Fruit fly (Drosophila melanogaster): ENCODE measurements around the gene eIF5B.

Gene eIF5B

DNA sequence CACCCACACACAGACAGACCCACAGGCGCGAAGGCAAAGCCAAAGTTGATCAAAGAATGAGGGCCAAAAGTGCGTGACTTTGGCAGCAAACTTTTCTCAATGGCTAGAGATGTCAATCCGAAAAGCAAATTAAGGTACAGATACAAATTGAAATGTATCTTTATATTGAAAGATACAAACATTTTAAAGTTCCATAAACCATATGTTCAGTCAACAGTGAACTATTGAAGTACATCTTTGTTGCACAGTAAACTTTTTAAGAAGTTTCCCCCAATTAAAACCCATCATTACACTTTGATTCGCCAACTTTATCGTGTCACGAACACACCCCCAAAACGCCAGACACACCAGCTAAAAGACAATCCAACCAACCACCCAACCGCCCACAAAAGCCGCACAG lies 49.1 kb downstream of the eIF5B start:
- TF ChIP-seq ara (GFP tag; IDR thresholded peaks at IDR 0.05) (no peak), scrt (GFP tag; optimal IDR thresholded peaks at IDR 0.05) (peak; percentile 29), CG17359 (tag; optimal IDR thresholded peaks at IDR 0.05) (peak; percentile 0), sug (tag; optimal IDR thresholded peaks at IDR 0.05) (peak; percentile 22), Fer2 (tag; optimal IDR thresholded peaks at IDR 0.05) (peak; percentile 14), CG9817 (tag; optimal IDR thresholded peaks at IDR 0.05) (peak; percentile 37), CG2678 (tag; optimal IDR thresholded peaks at IDR 0.05) (peak; percentile 64), CG17829 (tag; optimal IDR thresholded peaks at IDR 0.05) (peak; percentile 22), mld (GFP tag; IDR thresholded peaks at IDR 0.05; ENCODE audit: partially characterized antibody) (no peak), gce (GFP tag; IDR thresholded peaks at IDR 0.05) (no peak), dmrt99B (tag; optimal IDR thresholded peaks at IDR 0.05) (peak; percentile 35), Drgx (GFP tag; IDR thresholded peaks at IDR 0.05) (no peak), Meics (GFP tag; optimal IDR thresholded peaks at IDR 0.05) (peak; percentile 51), tin (GFP tag; optimal IDR thresholded peaks at IDR 0.05) (peak; percentile 8), Hr3 (GFP tag; optimal IDR thresholded peaks at IDR 0.05) (no peak), CG12391 (tag; optimal IDR thresholded peaks at IDR 0.05) (peak; percentile 6), unc-4 (GFP tag; IDR thresholded peaks at IDR 0.05; ENCODE audit: partially characterized antibody) (peak; percentile 57), CG18764 (GFP tag; optimal IDR thresholded peaks at IDR 0.05) (no peak), Antp (GFP tag; optimal IDR thresholded peaks at IDR 0.05) (peak; percentile 0), CG18619 (GFP tag; optimal IDR thresholded peaks at IDR 0.05) (no peak), D (optimal IDR thresholded peaks at IDR 0.05) (no peak), D (GFP tag; optimal IDR thresholded peaks at IDR 0.05) (no peak), salm (tag; optimal IDR thresholded peaks at IDR 0.05) (no peak), sim (GFP tag; IDR thresholded peaks at IDR 0.05) (no peak), CG15269 (tag; optimal IDR thresholded peaks at IDR 0.05) (peak; percentile 35), Rfx (GFP tag; IDR thresholded peaks at IDR 0.05) (0 out of 2 replicates have a peak, but pooled peaks have one; percentile 30), H15 (GFP tag; IDR thresholded peaks at IDR 0.05) (no peak), CoRest (tag; optimal IDR thresholded peaks at IDR 0.05) (peak; percentile 29), danr (GFP tag; IDR thresholded peaks at IDR 0.05) (no peak), Fer3 (tag; optimal IDR thresholded peaks at IDR 0.05) (peak; percentile 17), Eip74EF (GFP tag; optimal IDR thresholded peaks at IDR 0.05) (no peak), sna (GFP tag; IDR thresholded peaks at IDR 0.05; ENCODE audit: partially characterized antibody) (peak; percentile 31; the same call in 1 of the 2 replicates), CG9932 (GFP tag; IDR thresholded peaks at IDR 0.05) (peak; percentile 32; the same call in 1 of the 2 replicates), CG10543 (GFP tag; optimal IDR thresholded peaks at IDR 0.05) (peak; percentile 79), CG13296 (GFP tag; optimal IDR thresholded peaks at IDR 0.05) (peak; percentile 48), tgo (GFP tag; IDR thresholded peaks at IDR 0.05) (0 out of 3 replicates have a peak, but pooled peaks have one; percentile 29), CG17385 (GFP tag; optimal IDR thresholded peaks at IDR 0.05) (peak; percentile 5), gro (GFP tag; optimal IDR thresholded peaks at IDR 0.05) (peak; percentile 10), lilli (GFP tag; optimal IDR thresholded peaks at IDR 0.05) (peak; percentile 50), CG18599 (GFP tag; optimal IDR thresholded peaks at IDR 0.05) (peak; percentile 80), lab (GFP tag; optimal IDR thresholded peaks at IDR 0.05) (peak; percentile 72), esg (GFP tag; conservative IDR thresholded peaks at IDR 0.05) (0 out of 2 replicates have a peak, but pooled peaks have one; percentile 30), bcd (GFP tag; optimal IDR thresholded peaks at IDR 0.05) (peak; percentile 6), CG7372 (GFP tag; IDR thresholded peaks at IDR 0.05) (0 out of 2 replicates have a peak, but pooled peaks have one; percentile 8), gcm2 (GFP tag; optimal IDR thresholded peaks at IDR 0.05) (no peak), CG12155 (GFP tag; optimal IDR thresholded peaks at IDR 0.05) (peak; percentile 8), inv (GFP tag; IDR thresholded peaks at IDR 0.05; ENCODE audit: partially characterized antibody) (peak; percentile 52), mam (GFP tag; optimal IDR thresholded peaks at IDR 0.05) (peak; percentile 21), Doc3 (GFP tag; IDR thresholded peaks at IDR 0.05; ENCODE audit: partially characterized antibody) (peak; percentile 61; the same call in 2 of the 3 replicates), zfh2 (GFP tag; optimal IDR thresholded peaks at IDR 0.05) (peak; percentile 46)
